Fruit fly (Drosophila melanogaster) whole organism, prepupa: ENCODE measurements around the gene CG31957.

Experiments
- CG3919 ChIP-seq: fragments of 200-800 bp; sonication (Bioruptor generic); optimal IDR thresholded peaks from 3 replicates; lab custom pipeline; 2016; ENCODE audit warnings: missing biosample characterization, missing genetic modification characterization
- Gug ChIP-seq: fragments of 200-800 bp; sonication (Bioruptor generic); IDR thresholded peaks from 2 replicates; pipeline ENCODE4 v1.3.6; 2022; ENCODE audit warnings: missing biosample characterization, missing genetic modification characterization
- eg ChIP-seq: fragments of 200-800 bp; sonication (Bioruptor generic); IDR thresholded peaks from 3 replicates; pipeline ENCODE4 v1.3.6; 2022; ENCODE audit warnings: missing biosample characterization, missing genetic modification characterization
- fkh ChIP-seq: fragments of 200-800 bp; sonication (Bioruptor generic); optimal IDR thresholded peaks from 3 replicates; lab custom pipeline; 2017; ENCODE audit warnings: missing biosample characterization, mild to moderate bottlenecking, missing genetic modification characterization, moderate library complexity

DNA sequence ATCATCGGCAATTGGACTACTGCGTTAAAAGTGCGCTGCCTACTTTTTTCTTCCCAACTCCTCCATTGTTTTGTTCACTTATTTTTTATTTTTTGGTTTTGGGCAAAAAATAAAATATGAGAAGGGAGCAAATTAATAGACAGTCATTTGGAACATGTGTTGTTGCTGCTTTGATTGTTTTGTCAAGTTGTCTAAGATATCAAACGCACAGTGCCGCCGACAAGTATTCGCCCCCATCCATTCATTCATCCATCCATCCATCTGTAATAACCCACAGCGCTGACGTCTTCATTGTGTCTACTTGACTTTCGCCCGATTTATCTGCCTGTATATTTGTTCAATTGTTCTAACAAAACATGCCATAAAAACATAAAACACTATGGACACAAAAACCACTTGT, 48.4 kb downstream of the CG31957 start:
- no peak for TF ChIP-seq fkh (GFP tag; lab: Kevin White, UChicago)
- no peak for TF ChIP-seq Gug
- TF ChIP-seq CG3919 (GFP tag; lab: Kevin White, UChicago): no peak
- no peak for TF ChIP-seq eg (GFP tag; lab: Robert Waterston, UW)
